Worm (Caenorhabditis elegans) whole organism, mixed stage, embryonic: ENCODE measurements around the gene gcl-1.
"Not testable (repeated sequence)": the region's sequence is repeated elsewhere in the genome, so short reads cannot be mapped to it uniquely, and the experiment has no call there.

ENCODE experiments used
- M03D4.4 ChIP-seq: sonication (generic microtip); optimal IDR thresholded peaks from 2 replicates; lab custom pipeline; 2017; ENCODE audit warnings: mild to moderate bottlenecking, missing genetic modification characterization, missing compliant biosample characterization
- blmp-1 ChIP-seq: fragments of 150-350 bp; optimal IDR thresholded peaks from 2 replicates; lab custom pipeline; 2014; ENCODE audit warnings: missing biosample characterization, missing genetic modification characterization
- ceh-39 ChIP-seq: fragments of 150-350 bp; optimal IDR thresholded peaks from 2 replicates; lab custom pipeline; 2014; ENCODE audit warnings: missing biosample characterization, missing genetic modification characterization
- ceh-43 ChIP-seq: fragments of 200-800 bp; sonication (Bioruptor generic); optimal IDR thresholded peaks from 2 replicates; lab custom pipeline; 2018; ENCODE audit warnings: mild to moderate bottlenecking, missing genetic modification characterization, moderate library complexity, missing compliant biosample characterization
- ceh-83 ChIP-seq: fragments of 200-800 bp; sonication (Bioruptor generic); optimal IDR thresholded peaks from 2 replicates; lab custom pipeline; 2018; ENCODE audit warnings: mild to moderate bottlenecking, missing genetic modification characterization, missing compliant biosample characterization
- ces-1 ChIP-seq: fragments of 150-350 bp; optimal IDR thresholded peaks from 2 replicates; lab custom pipeline; 2014; ENCODE audit warnings: missing biosample characterization, missing genetic modification reagents, missing genetic modification characterization
- cnd-1 ChIP-seq: fragments of 200-800 bp; sonication (Bioruptor generic); optimal IDR thresholded peaks from 2 replicates; lab custom pipeline; 2018; ENCODE audit warnings: mild to moderate bottlenecking, missing genetic modification characterization, missing compliant biosample characterization
- drap-1 ChIP-seq: fragments of 200-800 bp; sonication (Bioruptor generic); optimal IDR thresholded peaks from 3 replicates; lab custom pipeline; 2018; ENCODE audit warnings: mild to moderate bottlenecking, missing genetic modification characterization, missing compliant biosample characterization
- elt-1 ChIP-seq: sonication (generic microtip); optimal IDR thresholded peaks from 2 replicates; lab custom pipeline; 2017; ENCODE audit warnings: missing genetic modification characterization, mild to moderate bottlenecking, missing compliant biosample characterization, antibody characterized with exemption, moderate library complexity, borderline replicate concordance; ENCODE audit not compliant: insufficient read depth
- elt-3 ChIP-seq: fragments of 150-350 bp; optimal IDR thresholded peaks from 2 replicates; lab custom pipeline; 2014; ENCODE audit warnings: missing biosample characterization, missing genetic modification characterization
- ham-2 ChIP-seq: fragments of 200-800 bp; sonication (Bioruptor generic); optimal IDR thresholded peaks from 2 replicates; lab custom pipeline; 2018; ENCODE audit warnings: mild to moderate bottlenecking, missing genetic modification characterization, missing compliant biosample characterization
- hlh-1 ChIP-seq: fragments of 150-350 bp; optimal IDR thresholded peaks from 2 replicates; lab custom pipeline; 2014; ENCODE audit warnings: missing biosample characterization, missing genetic modification reagents, missing genetic modification characterization
- lin-13 ChIP-seq: fragments of 150-350 bp; optimal IDR thresholded peaks from 2 replicates; lab custom pipeline; 2014; ENCODE audit warnings: missing biosample characterization, missing genetic modification characterization
- lsy-2 ChIP-seq: fragments of 150-350 bp; optimal IDR thresholded peaks from 2 replicates; lab custom pipeline; 2014; ENCODE audit warnings: missing biosample characterization, missing genetic modification characterization
- mab-5 ChIP-seq: fragments of 150-350 bp; optimal IDR thresholded peaks from 2 replicates; lab custom pipeline; 2014; ENCODE audit warnings: missing biosample characterization, missing genetic modification characterization
- mep-1 ChIP-seq: fragments of 150-350 bp; optimal IDR thresholded peaks from 2 replicates; lab custom pipeline; 2017; ENCODE audit warnings: missing biosample characterization, missing genetic modification reagents, missing genetic modification characterization, inconsistent platforms
- nhr-12 ChIP-seq: fragments of 150-350 bp; optimal IDR thresholded peaks from 2 replicates; lab custom pipeline; 2014; ENCODE audit warnings: missing biosample characterization, missing genetic modification characterization
- nhr-2 ChIP-seq: fragments of 150-350 bp; optimal IDR thresholded peaks from 2 replicates; lab custom pipeline; 2014; ENCODE audit warnings: missing biosample characterization, missing genetic modification characterization
- nhr-28 ChIP-seq: fragments of 150-350 bp; optimal IDR thresholded peaks from 2 replicates; lab custom pipeline; 2014; ENCODE audit warnings: missing biosample characterization, missing genetic modification characterization
- nhr-76 ChIP-seq: sonication (generic microtip); optimal IDR thresholded peaks from 2 replicates; lab custom pipeline; 2017; ENCODE audit warnings: missing biosample characterization, missing genetic modification characterization
- pha-4 ChIP-seq: fragments of 150-350 bp; optimal IDR thresholded peaks from 2 replicates; lab custom pipeline; 2018; ENCODE audit warnings: missing biosample characterization, missing genetic modification reagents, missing genetic modification characterization
- snpc-4 ChIP-seq: fragments of 150-350 bp; optimal IDR thresholded peaks from 2 replicates; lab custom pipeline; 2014; ENCODE audit warnings: missing biosample characterization, missing genetic modification characterization
- sptf-1 ChIP-seq: sonication (generic microtip); optimal IDR thresholded peaks from 2 replicates; lab custom pipeline; 2017; ENCODE audit warnings: mild to moderate bottlenecking, missing genetic modification characterization, moderate library complexity, missing compliant biosample characterization
- tbx-8 ChIP-seq: fragments of 200-800 bp; sonication (Bioruptor generic); optimal IDR thresholded peaks from 2 replicates; lab custom pipeline; 2018; ENCODE audit warnings: mild to moderate bottlenecking, missing genetic modification characterization, moderate library complexity, missing compliant biosample characterization
- unc-120 ChIP-seq: sonication (generic microtip); optimal IDR thresholded peaks from 2 replicates; lab custom pipeline; 2017; ENCODE audit warnings: missing genetic modification characterization, missing compliant biosample characterization; ENCODE audit not compliant: poor library complexity, severe bottlenecking
- unc-62 ChIP-seq: fragments of 150-350 bp; optimal IDR thresholded peaks from 2 replicates; lab custom pipeline; 2014; ENCODE audit warnings: missing biosample characterization, missing genetic modification reagents, missing genetic modification characterization
- zip-8 ChIP-seq: fragments of 150-350 bp; optimal IDR thresholded peaks from 2 replicates; lab custom pipeline; 2014; ENCODE audit warnings: missing biosample characterization, missing genetic modification characterization

gcl-1 gene

DNA sequence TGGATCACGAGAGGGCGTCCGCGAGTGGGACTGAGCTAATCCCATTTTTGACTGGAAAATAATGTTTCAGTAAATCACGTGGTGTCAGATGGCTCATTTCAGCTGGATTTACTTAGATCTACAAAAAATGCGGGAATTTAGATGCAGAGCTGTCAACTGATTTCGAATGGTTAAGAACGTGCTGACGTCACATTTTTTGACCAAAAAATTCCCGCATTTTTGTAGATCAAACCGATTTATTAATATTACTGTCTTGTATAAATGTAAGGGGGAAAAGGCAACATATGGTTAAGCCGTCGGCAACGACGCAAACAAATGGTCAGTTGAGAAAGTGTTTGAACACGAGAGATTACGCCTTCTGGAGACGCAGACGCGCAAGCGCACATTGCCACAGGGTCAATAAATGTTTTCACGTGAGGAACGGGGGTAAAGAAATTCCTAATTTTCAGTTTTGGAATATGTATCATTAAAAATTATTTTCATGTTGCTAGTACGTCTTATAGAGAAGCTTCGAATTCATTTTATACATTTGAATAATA is at the start of gene gcl-1:
Gene gcl-1 (minus strand): TSS at position 51 of the 539 bp plus-strand sequence.
- TF ChIP-seq ceh-83 (no peak), ces-1 (peak; percentile 17), mab-5 (tag; lab: Kevin White, UChicago) (no peak), elt-1 (tag; lab: Kevin White, UChicago) (no peak), cnd-1 (tag; lab: Kevin White, UChicago) (peak; percentile 3), pha-4 (tag; lab: Kevin White, UChicago) (peak; percentile 31), hlh-1 (tag; lab: Kevin White, UChicago) (peak; percentile 7), lin-13 (tag; lab: Kevin White, UChicago) (no peak)

DNA sequence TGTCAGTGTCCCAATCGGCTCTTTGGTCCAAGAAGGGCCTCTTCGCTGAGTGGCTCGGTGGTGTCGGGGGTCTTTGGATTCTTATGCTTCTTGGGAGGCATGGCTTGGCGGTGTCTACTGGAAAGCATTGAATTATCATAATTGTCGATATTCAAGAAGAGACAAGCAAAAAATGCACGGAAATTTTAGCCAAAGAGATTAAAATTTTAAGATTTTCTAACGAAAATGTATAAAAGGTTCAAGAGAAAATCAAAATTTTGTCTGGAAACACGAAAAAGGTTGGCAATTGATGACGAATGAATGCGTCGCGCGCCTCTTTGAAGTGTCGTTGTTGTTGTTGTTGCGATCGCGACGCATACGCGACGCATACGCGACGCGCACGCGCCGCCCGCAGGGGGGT is 48.2 kb upstream of the gcl-1 start, which contains the start of gene Y38H8A.12:
Gene Y38H8A.12 (minus strand): TSS at position 101 of the 400 bp plus-strand sequence.
- TF ChIP-seq nhr-28 (no peak), sptf-1 (no peak), tbx-8 (GFP tag; lab: Kevin White, UChicago) (no peak), ceh-83 (no peak), unc-62 (no peak), lsy-2 (tag; lab: Kevin White, UChicago) (no peak), elt-1 (tag; lab: Kevin White, UChicago) (no peak), elt-3 (tag; lab: Kevin White, UChicago) (no peak), M03D4.4 (tag; lab: Kevin White, UChicago) (no peak), pha-4 (tag; lab: Kevin White, UChicago) (no peak)

DNA sequence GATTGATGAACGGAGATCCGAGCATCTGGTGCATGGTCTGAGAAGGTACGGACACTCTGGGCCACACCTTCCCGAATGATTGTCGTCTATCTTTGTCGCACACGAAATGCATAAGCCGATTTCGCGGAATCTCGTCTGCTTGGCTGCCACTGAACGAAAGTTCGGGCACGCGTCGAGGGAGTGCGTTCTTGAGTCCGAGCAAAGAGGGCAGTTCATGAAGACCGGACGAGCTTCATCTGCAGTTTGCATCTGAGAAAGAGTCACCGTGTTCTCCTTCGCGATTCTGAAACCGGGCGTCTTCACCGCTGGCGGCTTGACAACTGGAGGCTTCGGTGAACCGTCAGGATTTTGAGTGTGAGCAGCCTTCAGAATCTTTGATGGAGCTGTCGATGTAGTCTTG is 45.5 kb upstream of the gcl-1 start:
- no peak for TF ChIP-seq hlh-1 (tag; lab: Kevin White, UChicago)
- TF ChIP-seq ham-2 (GFP tag; lab: Kevin White, UChicago): no peak

DNA sequence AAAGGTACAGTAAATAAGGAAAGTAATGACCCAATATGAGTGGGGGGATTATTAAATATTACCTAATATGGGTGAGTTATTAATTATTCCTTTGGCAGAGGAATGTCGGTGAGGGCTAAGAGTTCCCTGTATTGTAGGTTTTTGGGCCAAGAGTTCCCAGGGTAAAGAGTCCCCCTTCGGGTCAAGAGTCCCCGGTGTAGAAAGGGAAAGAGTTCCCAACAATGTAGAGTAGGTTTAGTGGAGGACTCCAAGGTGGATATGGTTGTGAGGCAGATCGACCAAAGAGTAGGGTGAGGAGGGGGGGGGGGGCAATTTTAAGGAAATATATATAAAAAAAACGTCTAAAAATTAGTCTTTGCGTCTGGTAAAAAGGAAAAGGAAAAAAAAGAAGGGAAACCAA is 44.2 kb upstream of the gcl-1 start:
- TF ChIP-seq elt-1 (tag; lab: Kevin White, UChicago): no peak
- TF ChIP-seq ceh-43 (GFP tag; lab: Kevin White, UChicago): no peak
- no peak for TF ChIP-seq unc-120 (tag; lab: Kevin White, UChicago)
- TF ChIP-seq ham-2 (GFP tag; lab: Kevin White, UChicago): no peak
- no peak for TF ChIP-seq mep-1 (tag; lab: Kevin White, UChicago)
- TF ChIP-seq snpc-4 (tag; lab: Kevin White, UChicago): no peak
- TF ChIP-seq lin-13 (tag; lab: Kevin White, UChicago): no peak
- TF ChIP-seq ceh-39 (tag; lab: Kevin White, UChicago): no peak
- TF ChIP-seq nhr-28: no peak
- TF ChIP-seq unc-62: no peak
- TF ChIP-seq drap-1: no peak
- no peak for TF ChIP-seq nhr-2 (tag; lab: Kevin White, UChicago)
- no peak for TF ChIP-seq tbx-8 (GFP tag; lab: Kevin White, UChicago)
- no peak for TF ChIP-seq blmp-1
- no peak for TF ChIP-seq zip-8

DNA sequence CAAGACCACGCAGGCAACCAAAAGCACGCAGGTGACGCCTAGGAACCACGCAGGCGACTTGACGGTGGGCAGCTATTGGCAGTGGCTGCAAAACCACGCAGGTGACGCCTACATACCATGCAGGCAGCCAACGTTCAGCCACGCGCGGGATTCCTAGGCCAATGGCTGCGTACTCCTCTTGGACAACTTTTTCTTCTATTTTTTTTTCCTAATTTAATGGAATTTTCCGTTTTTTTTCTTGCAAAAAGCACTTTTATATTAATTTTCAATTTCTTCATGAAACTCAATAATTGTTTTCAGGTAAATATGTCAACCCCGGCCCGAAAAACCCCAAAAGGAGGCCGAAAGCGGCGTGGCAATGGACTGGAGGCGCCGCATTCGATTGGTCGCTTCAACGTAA is 42.5 kb upstream of the gcl-1 start, which contains the start of gene Y38H8A.7:
Gene Y38H8A.7 (plus strand): TSS at position 301 of the 400 bp plus-strand sequence.
- TF ChIP-seq nhr-28; mep-1 (tag; lab: Kevin White, UChicago); tbx-8 (GFP tag; lab: Kevin White, UChicago): not testable (repeated sequence)

DNA sequence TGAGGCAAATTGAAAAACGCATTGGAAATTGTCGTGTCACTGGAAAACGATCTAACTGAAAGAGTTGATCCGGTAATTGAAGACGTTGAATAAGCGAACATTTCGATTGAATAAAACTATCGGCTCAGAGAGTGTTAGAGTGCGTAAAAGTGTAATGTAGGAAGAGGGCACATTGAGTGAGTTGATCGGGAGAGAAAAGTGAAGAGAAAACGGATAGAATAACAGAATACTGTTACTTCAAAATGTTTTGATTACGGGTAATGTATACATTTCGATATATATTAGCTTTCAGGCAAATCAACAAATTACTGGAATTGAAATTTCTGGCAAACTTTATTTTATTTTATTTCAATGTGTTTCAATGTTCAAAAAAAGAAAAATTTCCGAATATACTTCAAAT is 42.0 kb upstream of the gcl-1 start, which contains the start of gene uso-1:
Gene uso-1 (minus strand): TSS at position 101 of the 400 bp plus-strand sequence.
- TF ChIP-seq pha-4 (tag; lab: Kevin White, UChicago) (no peak), hlh-1 (tag; lab: Kevin White, UChicago) (no peak), mab-5 (tag; lab: Kevin White, UChicago) (no peak), ham-2 (GFP tag; lab: Kevin White, UChicago) (no peak), nhr-2 (tag; lab: Kevin White, UChicago) (no peak), cnd-1 (tag; lab: Kevin White, UChicago) (no peak), nhr-76 (tag; lab: Kevin White, UChicago) (no peak), nhr-12 (tag; lab: Kevin White, UChicago) (no peak), mep-1 (tag; lab: Kevin White, UChicago) (no peak), ceh-39 (tag; lab: Kevin White, UChicago) (no peak)
- TF ChIP-seq, all 35 proteins: peak for 0
